Worm (Caenorhabditis elegans) whole organism, L2 larva: ENCODE measurements around the gene srh-240.

Experiments
- C34F6.9 ChIP-seq: fragments of 150-350 bp; optimal IDR thresholded peaks from 2 replicates; lab custom pipeline; 2014; ENCODE audit warnings: missing biosample characterization, missing genetic modification characterization
- ama-1 ChIP-seq: fragments of 150-350 bp; optimal IDR thresholded peaks from 2 replicates; lab custom pipeline; 2018; ENCODE audit warnings: inconsistent platforms
- blmp-1 ChIP-seq: sonication (generic microtip); optimal IDR thresholded peaks from 2 replicates; lab custom pipeline; 2017; ENCODE audit warnings: missing genetic modification characterization, mild to moderate bottlenecking, missing compliant biosample characterization, antibody characterized with exemption, moderate library complexity; ENCODE audit not compliant: insufficient read depth
- ceh-82 ChIP-seq: fragments of 150-350 bp; optimal IDR thresholded peaks from 2 replicates; lab custom pipeline; 2014; ENCODE audit warnings: missing biosample characterization, missing genetic modification characterization
- lin-13 ChIP-seq: fragments of 150-350 bp; optimal IDR thresholded peaks from 2 replicates; lab custom pipeline; 2014; ENCODE audit warnings: missing biosample characterization, missing genetic modification reagents, missing genetic modification characterization
- lsy-2 ChIP-seq, 2 experiments: fragments of 150-350 bp in 1 of 2; sonication (generic microtip) in 1 of 2; optimal IDR thresholded peaks; 2 replicates each; lab custom pipeline; 2014 to 2017; ENCODE audit warnings: missing biosample characterization in 2 of 2, missing genetic modification characterization in 2 of 2
- nhr-237 ChIP-seq: fragments of 150-350 bp; optimal IDR thresholded peaks from 2 replicates; lab custom pipeline; 2014; ENCODE audit warnings: missing biosample characterization, missing genetic modification characterization
- nhr-25 ChIP-seq: fragments of 150-350 bp; sonication (generic microtip); optimal IDR thresholded peaks from 3 replicates; lab custom pipeline; 2014; ENCODE audit warnings: missing biosample characterization, missing genetic modification characterization

ce11 chrV:2875422-2875821 lies 10.4 kb downstream of the srh-240 start, which contains the start of gene folt-2:
- TF ChIP-seq C34F6.9 (no peak), lsy-2 (tag; optimal IDR thresholded peaks at IDR 0.05; lab: Kevin White, UChicago) (no peak), nhr-237 (tag; lab: Kevin White, UChicago) (no peak), lin-13 (GFP tag; lab: Kevin White, UChicago) (no peak), blmp-1 (tag; lab: Kevin White, UChicago) (no peak), ceh-82 (no peak), nhr-25 (tag; lab: Kevin White, UChicago) (no peak), ama-1 (lab: Kevin White, UChicago) (no peak)
